Fruit fly (Drosophila melanogaster) whole organism, pupa: Measurements from ENCODE around the gene Rga.
A peak's percentile ranks its signal among the peaks of the same experiment; 100 is the strongest.

Source experiments
- CG10348 ChIP-seq: fragments of 200-800 bp; sonication (Bioruptor generic); IDR thresholded peaks from 2 replicates; pipeline ENCODE4 v1.3.6; 2022; ENCODE audit warnings: missing biosample characterization, missing genetic modification characterization
- CG12605 ChIP-seq: fragments of 200-800 bp; sonication (Bioruptor generic); IDR thresholded peaks from 2 replicates; pipeline ENCODE4 v1.3.6; 2022; ENCODE audit warnings: missing biosample characterization, missing genetic modification characterization
- CG13204 ChIP-seq: fragments of 200-800 bp; sonication (Bioruptor generic); optimal IDR thresholded peaks from 2 replicates; lab custom pipeline; 2018; ENCODE audit warnings: missing biosample characterization, mild to moderate bottlenecking, missing genetic modification characterization, moderate library complexity
- CG14655 ChIP-seq: fragments of 200-800 bp; sonication (Bioruptor generic); optimal IDR thresholded peaks from 3 replicates; lab custom pipeline; 2017; ENCODE audit warnings: mild to moderate bottlenecking, missing biosample characterization, missing genetic modification reagents, missing genetic modification characterization
- CG15710 ChIP-seq: fragments of 200-800 bp; sonication (Bioruptor generic); optimal IDR thresholded peaks from 2 replicates; lab custom pipeline; 2018; ENCODE audit warnings: missing biosample characterization, mild to moderate bottlenecking, missing genetic modification characterization, moderate library complexity
- CG17806 ChIP-seq: fragments of 200-800 bp; sonication (Bioruptor generic); optimal IDR thresholded peaks from 2 replicates; lab custom pipeline; 2018; ENCODE audit warnings: missing biosample characterization, mild to moderate bottlenecking, missing genetic modification characterization, moderate library complexity
- CG32121 ChIP-seq: fragments of 200-800 bp; sonication (Bioruptor generic); IDR thresholded peaks from 2 replicates; pipeline ENCODE4 v1.3.6; 2022; ENCODE audit warnings: missing biosample characterization, missing genetic modification characterization
- CG34367 ChIP-seq: fragments of 200-800 bp; sonication (Bioruptor generic); optimal IDR thresholded peaks from 2 replicates; lab custom pipeline; 2018; ENCODE audit warnings: missing biosample characterization, mild to moderate bottlenecking, missing genetic modification characterization
- CG4496 ChIP-seq: fragments of 200-800 bp; sonication (Bioruptor generic); IDR thresholded peaks from 3 replicates; pipeline ENCODE4 v1.3.6; 2022; ENCODE audit warnings: missing biosample characterization, missing genetic modification characterization
- CG8159 ChIP-seq: fragments of 200-800 bp; sonication (Bioruptor generic); optimal IDR thresholded peaks from 3 replicates; lab custom pipeline; 2018; ENCODE audit warnings: missing biosample characterization, mild to moderate bottlenecking, missing genetic modification characterization, moderate library complexity
- CG8301 ChIP-seq: fragments of 200-800 bp; sonication (Bioruptor generic); optimal IDR thresholded peaks from 2 replicates; lab custom pipeline; 2018; ENCODE audit warnings: missing biosample characterization, mild to moderate bottlenecking, missing genetic modification characterization
- CG9948 ChIP-seq: fragments of 200-800 bp; sonication (Bioruptor generic); optimal IDR thresholded peaks from 2 replicates; lab custom pipeline; 2018; ENCODE audit warnings: missing biosample characterization, mild to moderate bottlenecking, missing genetic modification characterization, moderate library complexity
- D1 ChIP-seq: fragments of 200-800 bp; sonication (Bioruptor generic); optimal IDR thresholded peaks from 2 replicates; lab custom pipeline; 2018; ENCODE audit warnings: missing biosample characterization, mild to moderate bottlenecking, missing genetic modification characterization, moderate library complexity
- EcR ChIP-seq: fragments of 200-800 bp; sonication (Bioruptor generic); optimal IDR thresholded peaks from 3 replicates; lab custom pipeline; 2019; ENCODE audit warnings: missing biosample characterization, missing genetic modification characterization, mild to moderate bottlenecking, moderate library complexity, missing genetic modification reagents
- Ets98B ChIP-seq: fragments of 200-800 bp; sonication (Bioruptor generic); IDR thresholded peaks from 2 replicates; pipeline ENCODE4 v1.3.6; 2022; ENCODE audit warnings: missing biosample characterization, missing genetic modification characterization
- Pif1A ChIP-seq: fragments of 200-800 bp; sonication (Bioruptor generic); optimal IDR thresholded peaks from 3 replicates; lab custom pipeline; 2016; ENCODE audit warnings: missing biosample characterization, missing genetic modification characterization
- Pif1B ChIP-seq: fragments of 200-800 bp; sonication (Bioruptor generic); optimal IDR thresholded peaks from 3 replicates; lab custom pipeline; 2016; ENCODE audit warnings: missing biosample characterization, missing genetic modification characterization
- Snoo ChIP-seq: fragments of 200-800 bp; sonication (Bioruptor generic); optimal IDR thresholded peaks from 3 replicates; lab custom pipeline; 2017; ENCODE audit warnings: missing biosample characterization, mild to moderate bottlenecking, missing genetic modification characterization, inconsistent platforms
- fd96Ca ChIP-seq: fragments of 200-800 bp; sonication (Bioruptor generic); IDR thresholded peaks from 3 replicates; pipeline ENCODE4 v1.3.6; 2022; ENCODE audit warnings: missing biosample characterization, missing genetic modification characterization
- gl ChIP-seq: fragments of 200-800 bp; sonication (Bioruptor generic); optimal IDR thresholded peaks from 2 replicates; lab custom pipeline; 2018; ENCODE audit warnings: missing biosample characterization, mild to moderate bottlenecking, missing genetic modification characterization
- rn ChIP-seq: fragments of 200-800 bp; sonication (Bioruptor generic); IDR thresholded peaks from 2 replicates; pipeline ENCODE4 v1.3.6; 2022; ENCODE audit warnings: missing biosample characterization, missing genetic modification characterization

The Rga gene

DNA sequence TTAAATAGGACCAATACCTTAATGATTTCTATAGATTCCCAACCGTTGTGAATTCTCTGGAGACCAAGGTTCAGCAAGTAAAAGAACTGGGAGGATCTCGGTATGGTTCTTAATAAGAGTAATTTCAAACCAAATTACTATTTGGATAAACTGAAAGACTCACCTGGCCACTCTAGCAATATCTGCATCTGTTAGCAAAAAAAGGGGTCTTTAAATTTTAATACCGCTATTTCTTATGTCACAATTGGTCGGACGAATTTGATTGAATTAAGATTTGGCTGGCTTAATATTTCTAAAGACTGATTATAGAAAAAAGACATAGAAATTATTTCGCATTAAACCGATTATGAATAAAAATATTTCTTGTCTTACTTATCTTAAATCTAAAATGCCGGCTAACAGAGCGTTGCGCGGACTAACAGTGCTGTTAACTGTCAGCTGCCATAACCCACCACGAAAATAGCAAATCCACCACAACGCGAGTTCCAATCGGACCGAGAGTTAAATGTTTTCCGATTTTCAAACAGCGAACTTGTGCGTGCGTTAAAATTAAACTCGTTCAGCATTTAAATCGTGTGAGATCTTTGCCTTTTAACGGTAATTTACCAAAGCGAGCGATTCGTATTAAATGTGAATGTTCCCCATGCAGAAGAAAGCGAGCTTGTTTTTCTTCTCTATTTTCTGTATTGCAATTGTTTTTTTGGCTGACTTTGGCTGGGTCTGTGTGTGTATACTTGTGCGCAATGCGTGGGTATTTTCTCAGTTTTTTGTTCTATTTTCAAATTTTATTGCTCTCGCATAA lies 42.1 kb downstream of the Rga start, which contains the start of gene CRMP:
TSS of gene CRMP (plus strand) at position 474 of the 802 bp plus-strand sequence.
- TF ChIP-seq Ets98B (GFP tag; lab: Robert Waterston, UW) = no peak; the same call in 1 of the 2 replicates
- TF ChIP-seq CG10348 (GFP tag; lab: Robert Waterston, UW) = no peak
- no peak for TF ChIP-seq CG13204 (GFP tag; lab: Kevin White, UChicago)
- TF ChIP-seq EcR (GFP tag; lab: Kevin White, UChicago) = no peak
- no peak for TF ChIP-seq Pif1B
- 0 out of 2 replicates have a peak, but pooled peaks have one; percentile 21 for TF ChIP-seq CG32121
- no peak for TF ChIP-seq Snoo (tag; lab: Kevin White, UChicago)
- TF ChIP-seq gl = no peak
- TF ChIP-seq rn (GFP tag; lab: Robert Waterston, UW) = no peak
- no peak for TF ChIP-seq CG4496 (GFP tag; lab: Robert Waterston, UW)
- TF ChIP-seq fd96Ca = no peak
- TF ChIP-seq CG8159 (tag; lab: Kevin White, UChicago) = no peak
- TF ChIP-seq CG17806 (tag; lab: Kevin White, UChicago) = no peak
- TF ChIP-seq CG8301 (tag; lab: Kevin White, UChicago) = peak; percentile 32
- TF ChIP-seq CG12605 (GFP tag; lab: Robert Waterston, UW) = peak; percentile 29; the same call in 1 of the 2 replicates
- TF ChIP-seq Pif1A (GFP tag; lab: Kevin White, UChicago) = no peak
- no peak for TF ChIP-seq CG9948 (tag; lab: Kevin White, UChicago)
- no peak for TF ChIP-seq CG34367 (tag; lab: Kevin White, UChicago)
- no peak for TF ChIP-seq CG14655 (GFP tag; lab: Kevin White, UChicago)
- no peak for TF ChIP-seq CG15710
- TF ChIP-seq D1 (tag; lab: Kevin White, UChicago) = no peak
- TF ChIP-seq, all 21 proteins: peak for 3

DNA sequence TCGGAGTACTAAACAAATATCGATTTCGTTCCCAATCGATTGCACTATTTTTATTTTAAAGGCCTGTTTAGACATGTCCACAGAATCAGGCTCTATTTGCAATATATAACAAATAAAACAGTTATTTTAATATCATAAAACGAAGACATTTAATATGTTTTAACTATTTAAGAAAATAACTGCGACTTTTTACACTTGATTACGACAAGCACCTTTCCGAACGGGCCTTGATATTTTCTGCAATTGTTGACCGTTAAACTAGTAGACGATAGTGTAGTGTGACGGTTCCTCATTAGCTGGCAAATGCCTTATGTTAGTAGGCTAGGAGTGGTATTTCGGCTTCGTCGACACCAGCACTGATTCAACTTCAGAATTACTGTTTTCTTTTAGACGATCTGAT lies 44.3 kb downstream of the Rga start, which contains the start of the genes CG2931 and Rheb:
TSS of gene CG2931 (minus strand) at position 26 of the 400 bp plus-strand sequence.
TSS of gene Rheb (plus strand) at position 332 of the 400 bp plus-strand sequence.
- no peak for TF ChIP-seq Pif1A (GFP tag; lab: Kevin White, UChicago)
- TF ChIP-seq CG13204 (GFP tag; lab: Kevin White, UChicago) = no peak
- peak; percentile 56 for TF ChIP-seq rn (GFP tag; lab: Robert Waterston, UW)
- TF ChIP-seq CG32121 = peak; percentile 60; the same call in 1 of the 2 replicates
- no peak for TF ChIP-seq EcR (GFP tag; lab: Kevin White, UChicago)
- peak; percentile 43 for TF ChIP-seq CG17806 (tag; lab: Kevin White, UChicago)
- TF ChIP-seq Snoo (tag; lab: Kevin White, UChicago) = peak; percentile 36
- peak; percentile 32 for TF ChIP-seq CG8301 (tag; lab: Kevin White, UChicago)
- TF ChIP-seq Pif1B = peak; percentile 25
- peak; percentile 42; the same call in 1 of the 2 replicates for TF ChIP-seq Ets98B (GFP tag; lab: Robert Waterston, UW)
- TF ChIP-seq CG34367 (tag; lab: Kevin White, UChicago) = peak; percentile 24
- TF ChIP-seq CG12605 (GFP tag; lab: Robert Waterston, UW) = no peak
- no peak for TF ChIP-seq CG10348 (GFP tag; lab: Robert Waterston, UW)
- peak; percentile 77 for TF ChIP-seq CG4496 (GFP tag; lab: Robert Waterston, UW)
- TF ChIP-seq CG14655 (GFP tag; lab: Kevin White, UChicago) = no peak
- TF ChIP-seq gl = no peak
- no peak for TF ChIP-seq D1 (tag; lab: Kevin White, UChicago)
- peak; percentile 29 for TF ChIP-seq CG15710
- no peak; the same call in 2 of the 3 replicates for TF ChIP-seq fd96Ca
- no peak for TF ChIP-seq CG8159 (tag; lab: Kevin White, UChicago)
- peak; percentile 23 for TF ChIP-seq CG9948 (tag; lab: Kevin White, UChicago)

DNA sequence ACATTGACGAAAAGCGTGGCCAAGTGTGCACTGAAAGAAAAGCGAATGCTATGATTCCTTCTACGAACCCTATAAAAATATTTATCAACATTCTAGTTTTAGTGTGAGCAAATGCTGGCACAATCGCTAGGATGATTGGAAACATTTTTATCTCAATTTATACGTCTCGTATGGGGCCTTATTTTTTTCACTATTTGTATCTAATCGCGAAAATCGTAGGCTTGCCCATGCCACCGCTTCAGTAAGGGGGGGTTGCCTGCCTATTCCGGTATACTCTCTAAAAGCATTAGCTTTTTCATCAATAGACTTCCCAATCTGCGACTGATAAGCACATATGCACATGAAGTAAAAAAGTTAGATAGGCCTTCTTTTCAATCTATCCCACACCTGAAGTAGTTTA lies 47.3 kb downstream of the Rga start:
- TF ChIP-seq Pif1B (no peak), CG32121 (peak; percentile 87), CG14655 (GFP tag; lab: Kevin White, UChicago) (no peak), EcR (GFP tag; lab: Kevin White, UChicago) (no peak), CG8301 (tag; lab: Kevin White, UChicago) (no peak), Pif1A (GFP tag; lab: Kevin White, UChicago) (no peak), gl (no peak), D1 (tag; lab: Kevin White, UChicago) (no peak), CG9948 (tag; lab: Kevin White, UChicago) (no peak), CG15710 (no peak), Ets98B (GFP tag; lab: Robert Waterston, UW) (peak; percentile 91), CG12605 (GFP tag; lab: Robert Waterston, UW) (peak; percentile 72), CG4496 (GFP tag; lab: Robert Waterston, UW) (peak; percentile 94), CG34367 (tag; lab: Kevin White, UChicago) (no peak), fd96Ca (peak; percentile 90), CG17806 (tag; lab: Kevin White, UChicago) (peak; percentile 45), CG13204 (GFP tag; lab: Kevin White, UChicago) (no peak), CG8159 (tag; lab: Kevin White, UChicago) (no peak), rn (GFP tag; lab: Robert Waterston, UW) (peak; percentile 73), Snoo (tag; lab: Kevin White, UChicago) (peak; percentile 5), CG10348 (GFP tag; lab: Robert Waterston, UW) (no peak)

DNA sequence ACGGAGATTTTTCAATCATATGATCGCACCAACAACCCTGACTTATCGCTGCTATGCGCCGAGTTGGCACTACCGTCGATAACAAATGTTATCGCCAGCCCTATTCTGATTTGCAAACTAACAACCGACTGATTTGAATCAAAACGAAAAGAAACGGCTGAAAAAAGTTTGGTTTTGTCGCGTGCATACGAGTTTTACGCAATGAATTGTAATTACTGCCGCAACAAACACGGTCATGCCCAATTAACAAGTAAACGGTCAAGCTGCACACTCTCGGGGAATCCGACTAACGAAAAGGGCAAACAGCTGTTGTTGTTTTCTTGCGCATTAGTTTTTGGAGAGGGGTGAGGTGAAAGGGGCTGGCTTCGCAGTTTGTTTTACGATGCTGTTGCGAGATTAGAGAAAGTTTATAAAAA lies 48.1 kb downstream of the Rga start, which contains the start of the genes CG14671 and CG12746:
TSS of gene CG14671 (minus strand) at position 41 of the 416 bp plus-strand sequence.
TSS of gene CG12746 (plus strand) at position 91 of the 416 bp plus-strand sequence.
- no peak for TF ChIP-seq D1 (tag; lab: Kevin White, UChicago)
- no peak for TF ChIP-seq rn (GFP tag; lab: Robert Waterston, UW)
- no peak for TF ChIP-seq Pif1B
- no peak for TF ChIP-seq EcR (GFP tag; lab: Kevin White, UChicago)
- TF ChIP-seq CG12605 (GFP tag; lab: Robert Waterston, UW) = no peak
- no peak for TF ChIP-seq Snoo (tag; lab: Kevin White, UChicago)
